Fruit fly (Drosophila melanogaster) whole organism, larva: Measurements from ENCODE around the gene CG14439.

ENCODE experiments used
- noc ChIP-seq: fragments of 200-800 bp; sonication (Bioruptor generic); optimal IDR thresholded peaks from 3 replicates; lab custom pipeline; 2019; ENCODE audit warnings: missing biosample characterization, mild to moderate bottlenecking, missing genetic modification characterization, moderate library complexity

The CG14439 gene

DNA sequence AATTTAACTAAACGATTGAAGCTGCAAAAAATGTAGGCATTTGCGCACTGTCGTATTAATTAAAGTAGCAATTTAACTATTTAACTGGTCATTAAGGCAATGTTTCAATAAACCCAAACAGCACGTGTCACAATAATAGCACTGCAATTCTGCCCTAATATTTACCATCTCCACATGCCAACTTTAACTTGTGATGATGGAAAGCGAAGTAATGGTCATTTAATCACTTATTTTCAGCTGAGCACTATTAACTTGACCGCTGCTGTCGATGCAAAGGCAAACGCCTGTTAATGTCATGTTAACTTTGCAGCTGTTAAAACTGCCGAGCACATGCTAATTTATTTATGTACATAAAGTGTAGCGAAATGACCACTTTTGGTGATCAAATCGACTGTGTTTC is 46.8 kb downstream of the CG14439 start:
- peak; percentile 74 for TF ChIP-seq noc (tag; lab: Kevin White, UChicago)

DNA sequence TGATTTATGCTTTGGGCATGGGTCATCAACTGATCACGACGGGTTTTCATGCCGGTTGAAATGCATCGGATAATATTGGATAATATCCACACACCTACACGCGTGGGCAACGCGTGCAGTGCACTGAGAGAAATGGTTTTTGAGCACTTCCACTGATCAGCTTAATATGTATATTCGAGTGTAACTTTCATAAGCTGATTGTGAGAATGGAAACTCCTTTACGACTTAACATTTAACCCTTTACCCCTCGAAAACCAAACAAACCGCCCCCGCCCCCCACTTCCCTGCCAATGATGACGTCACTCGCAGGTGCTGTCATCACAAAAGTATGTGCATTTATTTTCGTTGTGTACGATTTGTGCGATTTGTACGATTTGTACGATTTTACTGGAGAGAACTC is 47.5 kb downstream of the CG14439 start:
- TF ChIP-seq noc (tag; lab: Kevin White, UChicago): no peak

DNA sequence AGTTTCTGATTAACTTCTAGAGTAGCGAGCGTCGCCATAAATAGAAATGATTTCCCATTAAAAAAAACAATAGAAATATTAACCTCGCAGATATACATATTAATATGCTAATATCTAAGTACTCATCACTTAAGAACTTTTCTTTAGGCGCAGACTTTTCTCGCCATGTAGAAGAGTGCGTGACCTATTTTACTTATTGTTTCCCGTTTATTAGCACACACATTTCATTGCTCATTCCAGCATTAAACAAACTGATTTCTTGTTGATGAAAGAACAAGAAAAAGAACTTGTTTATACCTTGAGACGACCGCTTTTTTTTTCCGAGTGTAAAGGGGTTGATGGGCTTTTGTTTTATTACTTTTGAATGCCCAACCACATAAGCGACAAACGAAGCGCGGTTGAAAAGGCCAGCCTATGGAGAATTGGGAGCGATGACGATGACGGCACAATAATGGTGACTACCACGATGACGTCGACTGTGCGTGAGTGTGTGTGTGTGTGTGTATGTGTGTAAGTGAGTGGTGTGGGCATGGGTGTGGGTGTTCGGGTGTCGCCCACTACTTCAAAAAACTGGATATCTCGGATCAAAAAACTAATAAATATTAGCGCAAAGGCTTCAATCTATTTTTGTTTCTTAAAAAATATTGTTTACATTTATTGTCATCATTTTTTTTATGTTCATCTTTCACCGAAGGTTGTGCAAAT is 48.8 kb downstream of the CG14439 start:
- TF ChIP-seq noc (tag; lab: Kevin White, UChicago): no peak

DNA sequence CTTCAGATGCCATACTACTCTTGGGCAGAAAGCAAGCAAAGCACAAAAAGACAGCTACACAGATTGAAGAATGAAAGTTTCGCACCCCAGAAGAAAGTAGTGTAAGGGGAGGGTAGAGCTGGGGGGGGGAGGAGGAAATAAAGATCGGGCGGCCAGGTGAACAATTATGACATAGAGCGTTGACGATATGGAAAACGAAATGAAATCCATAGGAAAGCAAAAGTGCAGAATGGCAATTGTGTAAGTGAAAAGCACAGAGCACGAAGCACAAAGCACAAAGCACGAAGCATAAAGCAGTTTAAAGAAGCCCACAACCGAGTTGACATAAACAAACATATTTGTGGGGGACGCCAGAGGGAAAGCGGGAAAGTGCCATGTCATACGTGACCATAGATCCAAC is 49.6 kb downstream of the CG14439 start:
- TF ChIP-seq noc (tag; lab: Kevin White, UChicago): no peak

DNA sequence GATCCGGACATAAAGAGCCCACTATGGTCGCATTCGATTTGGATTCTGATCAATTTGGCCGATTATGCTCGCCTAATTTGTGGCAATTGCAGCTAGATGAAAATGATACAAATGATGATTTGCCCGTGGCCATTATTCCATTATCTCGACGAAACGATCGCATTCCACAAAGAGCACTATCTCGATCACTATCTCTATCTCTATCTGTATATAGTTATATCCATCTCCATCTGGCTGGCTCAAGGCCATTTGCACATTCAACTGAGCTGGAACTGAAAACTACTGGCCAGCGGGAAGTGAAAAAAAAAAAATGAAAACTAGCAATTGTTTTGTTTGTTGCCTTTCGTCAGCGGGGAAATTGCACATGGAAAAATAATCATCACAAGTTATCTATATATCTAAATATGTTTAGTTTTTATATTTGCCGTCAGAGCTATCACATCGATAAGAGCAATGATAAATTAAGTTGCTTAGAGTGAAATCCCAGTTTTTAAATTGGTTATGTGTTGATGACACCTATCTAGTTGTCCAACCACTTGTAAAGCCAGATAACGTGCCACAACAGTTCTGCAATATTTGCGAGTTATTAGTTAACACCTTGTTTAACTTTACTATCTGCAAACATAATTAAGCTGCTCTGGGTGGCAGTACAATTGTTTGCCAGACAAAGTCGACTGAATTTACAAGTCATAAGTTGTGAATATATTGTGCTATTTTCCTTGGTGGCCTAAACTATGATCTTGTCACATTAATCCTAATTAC is 52.1 kb downstream of the CG14439 start:
- no peak for TF ChIP-seq noc (tag; lab: Kevin White, UChicago)

DNA sequence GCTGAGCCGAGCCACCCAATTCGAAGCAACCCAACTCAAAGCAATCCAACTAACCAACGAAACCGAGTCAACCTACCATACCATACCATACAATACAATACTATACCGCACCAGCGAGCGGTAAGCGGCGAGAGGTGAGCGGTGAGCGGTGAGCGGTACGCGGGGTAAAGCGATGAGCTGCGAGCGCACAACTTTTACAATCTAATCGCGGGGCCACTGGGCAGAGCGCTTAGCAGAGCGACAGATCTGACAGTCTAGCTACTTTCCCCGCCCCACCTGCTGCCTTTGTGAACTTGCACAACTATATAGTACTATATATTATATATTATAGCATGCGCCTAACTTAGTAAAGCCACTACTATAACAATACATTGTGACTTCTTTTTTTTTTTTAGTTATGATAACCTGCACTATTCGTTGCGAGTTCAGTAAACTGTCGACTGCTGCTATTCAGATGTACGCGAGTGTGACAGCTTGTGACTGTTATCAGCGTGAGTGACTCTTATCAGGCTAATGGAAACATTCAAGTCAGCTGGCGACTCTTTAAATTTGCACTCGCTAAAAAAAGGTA is 53.5 kb downstream of the CG14439 start:
- peak; percentile 92 for TF ChIP-seq noc (tag; lab: Kevin White, UChicago)

DNA sequence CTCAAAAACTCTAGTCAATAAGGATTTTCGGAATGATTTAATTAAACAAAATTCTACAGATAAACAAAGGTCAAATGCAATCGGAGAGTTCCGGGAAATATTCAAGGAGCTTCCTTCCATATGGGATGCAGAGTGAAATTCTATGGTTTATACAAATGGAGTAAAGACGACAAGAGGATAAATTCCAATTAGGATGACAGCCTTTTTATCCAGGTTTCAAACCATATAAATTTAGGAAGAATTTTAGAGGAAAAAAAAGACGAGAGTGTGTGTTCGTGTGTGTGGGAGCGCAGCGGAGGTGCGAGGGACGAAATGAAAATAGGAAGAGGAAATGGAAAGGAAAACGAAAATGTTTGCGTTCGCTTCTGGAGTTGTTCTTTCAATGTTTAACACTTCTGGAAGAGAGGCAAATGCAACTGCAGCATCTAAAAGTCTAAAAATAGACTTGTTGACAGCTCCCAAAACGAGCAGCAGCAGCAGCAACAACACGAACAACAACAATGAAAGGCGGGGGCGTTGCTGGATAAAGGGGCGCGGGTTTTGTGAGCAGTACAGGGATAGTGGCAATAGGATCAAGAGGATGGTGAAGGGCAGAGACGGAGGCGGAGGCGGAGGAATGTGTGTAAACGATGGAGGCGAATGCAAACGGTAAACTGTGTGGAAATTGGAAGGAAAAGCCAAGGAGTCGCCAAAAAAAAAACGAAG is 55.2 kb downstream of the CG14439 start:
- no peak for TF ChIP-seq noc (tag; lab: Kevin White, UChicago)

DNA sequence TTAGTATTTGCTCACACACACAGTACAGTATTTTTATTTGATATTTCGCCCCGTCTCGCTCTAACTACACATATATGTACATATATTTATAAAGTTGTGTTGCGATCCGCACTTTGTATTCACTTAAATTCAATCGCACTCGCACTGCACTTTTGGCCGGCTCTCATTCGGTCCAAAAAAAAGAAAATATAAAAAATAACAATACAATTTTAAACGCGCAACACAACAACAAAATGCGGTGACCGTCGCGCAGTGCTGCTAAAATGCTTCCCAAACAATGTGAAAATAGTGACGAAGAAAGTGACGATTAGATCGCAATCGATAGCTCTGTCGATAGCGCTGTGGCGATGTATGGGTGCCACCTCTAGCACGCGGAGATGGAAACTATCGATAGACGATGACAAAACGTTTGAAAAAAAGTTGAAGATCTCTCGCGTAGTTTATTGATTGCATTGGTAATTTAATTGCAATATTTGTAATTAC is 56.0 kb downstream of the CG14439 start, which contains the start of the genes C3G and pod1:
TSS of gene C3G (minus strand) at position 282 of the 483 bp plus-strand sequence.
TSS of gene pod1 (plus strand) at position 373 of the 483 bp plus-strand sequence.
- TF ChIP-seq noc (tag; lab: Kevin White, UChicago): peak; percentile 12

DNA sequence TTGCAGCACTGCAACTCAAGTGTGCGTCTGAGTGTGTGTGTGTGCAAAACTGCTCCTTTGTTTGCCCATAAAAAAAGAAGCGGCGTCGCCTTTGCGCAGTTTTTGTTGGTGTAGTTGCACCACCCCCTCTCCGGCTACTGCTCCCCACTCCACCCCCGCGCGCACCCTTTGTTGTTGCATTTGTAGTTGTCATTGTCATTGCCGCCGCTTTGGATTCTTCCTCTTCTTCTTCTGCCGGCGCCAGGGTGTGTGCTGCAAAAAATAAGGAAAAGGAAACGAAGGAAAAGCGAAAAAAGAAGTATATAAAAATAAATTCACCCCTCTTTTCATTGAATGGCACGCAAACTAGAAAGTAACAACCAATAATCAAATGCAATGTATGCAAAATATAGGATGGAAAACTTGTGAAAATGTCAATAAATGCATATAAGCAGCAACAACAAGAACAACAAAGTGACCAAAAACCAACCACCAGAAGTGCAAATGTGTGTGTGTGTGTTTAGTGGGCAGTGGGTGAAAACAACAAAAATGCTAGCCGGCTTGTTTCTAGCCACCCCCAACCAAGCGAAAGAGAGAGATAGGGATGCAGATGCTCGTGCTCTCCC is 56.6 kb downstream of the CG14439 start:
- TF ChIP-seq noc (tag; lab: Kevin White, UChicago): no peak

DNA sequence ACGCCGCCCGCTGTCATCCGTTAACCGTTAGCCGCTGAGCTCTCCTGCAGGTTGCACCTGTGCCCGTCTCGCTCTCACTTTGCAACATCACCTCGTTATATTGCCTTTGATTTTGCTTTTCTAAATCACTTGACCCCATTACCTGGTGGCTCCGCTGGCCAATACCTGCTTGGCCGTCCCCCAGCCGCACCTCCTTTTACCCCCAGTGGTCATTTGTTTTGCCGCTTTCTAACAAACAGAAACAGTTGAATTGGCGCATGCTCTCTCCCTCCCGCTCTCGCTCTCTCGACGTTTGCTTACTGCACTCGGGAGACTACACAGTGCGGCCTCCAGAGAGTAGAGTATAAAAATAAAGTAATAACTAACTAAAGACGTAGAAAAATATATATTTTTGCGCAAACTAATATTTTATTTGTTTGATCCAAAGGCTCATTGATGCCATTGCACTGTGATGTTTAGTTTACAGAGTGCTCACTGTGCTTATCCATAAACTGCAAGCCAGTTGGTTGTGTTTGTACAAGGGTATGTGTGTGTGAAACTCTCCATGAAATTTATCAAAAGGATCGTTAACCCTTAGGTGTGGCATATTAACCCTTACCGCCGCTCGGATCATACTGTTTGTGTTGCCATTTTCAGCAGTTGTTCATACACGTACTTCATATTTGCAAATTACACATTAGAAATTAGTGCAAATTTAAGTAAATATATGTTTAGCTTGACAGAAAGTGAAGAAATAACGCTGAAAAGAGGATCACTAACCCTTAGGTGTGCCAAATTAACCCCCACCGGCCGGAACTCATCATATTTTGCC is 57.3 kb downstream of the CG14439 start:
- TF ChIP-seq noc (tag; lab: Kevin White, UChicago): peak; percentile 71
